Fruit fly (Drosophila melanogaster) whole organism, embryonic: ENCODE results near the gene galectin.

Experiments used
- Aef1 ChIP-seq: fragments of 200-800 bp; sonication (Bioruptor generic); IDR thresholded peaks from 3 replicates; pipeline ENCODE4 v1.3.6; 2022; ENCODE audit warnings: missing biosample characterization, missing genetic modification characterization
- Atf-2 ChIP-seq: fragments of 200-800 bp; sonication (Bioruptor generic); optimal IDR thresholded peaks from 2 replicates; lab custom pipeline; 2016; ENCODE audit warnings: missing biosample characterization, missing genetic modification characterization
- Atf3 ChIP-seq: fragments of 200-800 bp; sonication (Bioruptor generic); optimal IDR thresholded peaks from 3 replicates; lab custom pipeline; 2016; ENCODE audit warnings: missing biosample characterization, missing genetic modification characterization
- BtbVII ChIP-seq: fragments of 200-800 bp; sonication (Bioruptor generic); optimal IDR thresholded peaks from 3 replicates; lab custom pipeline; 2017; ENCODE audit warnings: missing biosample characterization, mild to moderate bottlenecking, missing genetic modification characterization
- CG10209 ChIP-seq: fragments of 200-800 bp; sonication (Bioruptor generic); optimal IDR thresholded peaks from 3 replicates; lab custom pipeline; 2017; ENCODE audit warnings: missing biosample characterization, mild to moderate bottlenecking, missing genetic modification characterization, missing genetic modification reagents
- CG10321 ChIP-seq: fragments of 200-800 bp; sonication (Bioruptor generic); IDR thresholded peaks from 2 replicates; pipeline ENCODE4 v1.3.6; 2022; ENCODE audit warnings: missing biosample characterization, missing genetic modification characterization
- CG11696 ChIP-seq: fragments of 200-800 bp; sonication (Bioruptor generic); IDR thresholded peaks from 2 replicates; pipeline ENCODE4 v1.3.6; 2022; ENCODE audit warnings: missing biosample characterization, missing genetic modification characterization
- CG13287 ChIP-seq: fragments of 200-800 bp; sonication (Bioruptor generic); IDR thresholded peaks from 2 replicates; pipeline ENCODE4 v1.3.6; 2022; ENCODE audit warnings: missing biosample characterization, missing genetic modification characterization; ENCODE audit not compliant: partially characterized antibody
- CG18599 ChIP-seq: fragments of 200-800 bp; sonication (Bioruptor generic); optimal IDR thresholded peaks from 3 replicates; lab custom pipeline; 2017; ENCODE audit warnings: missing biosample characterization, missing genetic modification characterization, mild to moderate bottlenecking, moderate library complexity, missing genetic modification reagents
- CG2199 ChIP-seq: fragments of 200-800 bp; sonication (Bioruptor generic); IDR thresholded peaks from 3 replicates; pipeline ENCODE4 v1.3.6; 2022; ENCODE audit warnings: missing biosample characterization, missing genetic modification characterization
- CG2875 ChIP-seq: fragments of 200-800 bp; sonication (Bioruptor generic); optimal IDR thresholded peaks from 2 replicates; lab custom pipeline; 2017; ENCODE audit warnings: missing biosample characterization, mild to moderate bottlenecking, missing genetic modification characterization, missing genetic modification reagents
- CG3065 ChIP-seq: fragments of 200-800 bp; sonication (Bioruptor generic); optimal IDR thresholded peaks from 2 replicates; lab custom pipeline; 2016; ENCODE audit warnings: missing biosample characterization, missing genetic modification characterization
- CG4404 ChIP-seq: fragments of 200-800 bp; sonication (Bioruptor generic); IDR thresholded peaks from 2 replicates; pipeline ENCODE4 v1.3.6; 2022; ENCODE audit warnings: missing biosample characterization, missing genetic modification characterization
- CG6791 ChIP-seq: fragments of 200-800 bp; sonication (Bioruptor generic); IDR thresholded peaks from 3 replicates; pipeline ENCODE4 v1.3.6; 2022; ENCODE audit warnings: missing biosample characterization, missing genetic modification characterization; ENCODE audit not compliant: partially characterized antibody
- CHES-1-like ChIP-seq: fragments of 200-800 bp; sonication (Bioruptor generic); optimal IDR thresholded peaks from 2 replicates; lab custom pipeline; 2016; ENCODE audit warnings: missing biosample characterization, missing genetic modification characterization
- Camta ChIP-seq: fragments of 200-800 bp; sonication (Bioruptor generic); optimal IDR thresholded peaks from 2 replicates; lab custom pipeline; 2016; ENCODE audit warnings: missing biosample characterization, missing genetic modification characterization
- CrebB ChIP-seq: fragments of 200-800 bp; sonication (Bioruptor generic); optimal IDR thresholded peaks from 3 replicates; lab custom pipeline; 2018; ENCODE audit warnings: missing biosample characterization, mild to moderate bottlenecking, missing genetic modification characterization
- Eip74EF ChIP-seq, 2 experiments: fragments of 200-800 bp in 1 of 2; fragments of >200 bp in 1 of 2; sonication (Bioruptor generic) in 1 of 2; optimal IDR thresholded peaks; 2 replicates each; lab custom pipeline; 2017 to 2019; ENCODE audit warnings: missing biosample characterization in 2 of 2, missing genetic modification characterization in 2 of 2, mild to moderate bottlenecking in 1 of 2, moderate library complexity in 1 of 2
- Elba2 ChIP-seq: fragments of 200-800 bp; sonication (Bioruptor generic); optimal IDR thresholded peaks from 3 replicates; lab custom pipeline; 2016; ENCODE audit warnings: missing biosample characterization, missing genetic modification characterization
- Ets65A ChIP-seq: fragments of 200-800 bp; sonication (Bioruptor generic); peaks from one replicate; lab custom pipeline; 2016; ENCODE audit warnings: missing biosample characterization, missing genetic modification characterization
- Hand ChIP-seq: fragments of 200-800 bp; sonication (Bioruptor generic); optimal IDR thresholded peaks from 2 replicates; lab custom pipeline; 2017; ENCODE audit warnings: mild to moderate bottlenecking, missing biosample characterization, missing genetic modification reagents, missing genetic modification characterization
- Hsf ChIP-seq: fragments of 200-800 bp; sonication (Bioruptor generic); optimal IDR thresholded peaks from 3 replicates; lab custom pipeline; 2016; ENCODE audit warnings: missing biosample characterization, missing genetic modification characterization
- Sry-δ ChIP-seq: fragments of 200-800 bp; sonication (Bioruptor generic); optimal IDR thresholded peaks from 2 replicates; lab custom pipeline; 2016; ENCODE audit warnings: missing biosample characterization, missing genetic modification characterization
- Usf ChIP-seq: fragments of 200-800 bp; sonication (Bioruptor generic); optimal IDR thresholded peaks from 2 replicates; lab custom pipeline; 2017; ENCODE audit warnings: missing genotype, missing biosample characterization, missing genetic modification characterization
- ab ChIP-seq: fragments of 200-800 bp; sonication (Bioruptor generic); optimal IDR thresholded peaks from 2 replicates; lab custom pipeline; 2016; ENCODE audit warnings: missing biosample characterization, missing genetic modification characterization
- amos ChIP-seq: fragments of 200-800 bp; sonication (Bioruptor generic); IDR thresholded peaks from 2 replicates; pipeline ENCODE4 v1.3.6; 2022; ENCODE audit warnings: missing biosample characterization, missing genetic modification characterization; ENCODE audit not compliant: partially characterized antibody
- ash1 ChIP-seq: fragments of 200-800 bp; sonication (Bioruptor generic); optimal IDR thresholded peaks from 2 replicates; lab custom pipeline; 2018; ENCODE audit warnings: missing biosample characterization, mild to moderate bottlenecking, missing genetic modification characterization
- croc ChIP-seq: fragments of 200-800 bp; sonication (Bioruptor generic); conservative IDR thresholded peaks from 3 replicates; pipeline ENCODE4 v1.3.6; 2022; ENCODE audit warnings: missing biosample characterization, missing genetic modification characterization
- crol ChIP-seq: fragments of 200-800 bp; sonication (Bioruptor generic); IDR thresholded peaks from 2 replicates; pipeline ENCODE4 v1.3.6; 2022; ENCODE audit warnings: missing biosample characterization, missing genetic modification characterization
- dimm ChIP-seq: fragments of 200-800 bp; sonication (Bioruptor generic); IDR thresholded peaks from 2 replicates; pipeline ENCODE4 v1.3.6; 2022; ENCODE audit warnings: missing biosample characterization, missing genetic modification characterization
- dm ChIP-seq: fragments of 200-800 bp; sonication (Bioruptor generic); optimal IDR thresholded peaks from 3 replicates; lab custom pipeline; 2016; ENCODE audit warnings: missing biosample characterization, missing genetic modification characterization
- ewg ChIP-seq: fragments of 200-800 bp; sonication (Bioruptor generic); optimal IDR thresholded peaks from 3 replicates; lab custom pipeline; 2017; ENCODE audit warnings: mild to moderate bottlenecking, missing biosample characterization, missing genetic modification reagents, missing genetic modification characterization
- gcm2 ChIP-seq: fragments of 200-800 bp; sonication (Bioruptor generic); optimal IDR thresholded peaks from 2 replicates; lab custom pipeline; 2016; ENCODE audit warnings: missing biosample characterization, missing genetic modification characterization
- insv ChIP-seq, 2 experiments: fragments of 200-800 bp; sonication (Bioruptor generic); optimal IDR thresholded peaks; 3 replicates each; lab custom pipeline; 2016 to 2018; ENCODE audit warnings: missing biosample characterization in 2 of 2, missing genetic modification characterization in 2 of 2
- kay ChIP-seq: fragments of 200-800 bp; sonication (Bioruptor generic); optimal IDR thresholded peaks from 2 replicates; lab custom pipeline; 2016; ENCODE audit warnings: missing biosample characterization, missing genetic modification characterization
- ken ChIP-seq: fragments of 200-800 bp; sonication (Bioruptor generic); IDR thresholded peaks from 3 replicates; pipeline ENCODE4 v1.3.6; 2022; ENCODE audit warnings: missing biosample characterization, missing genetic modification characterization
- lov ChIP-seq, 2 experiments: fragments of 200-800 bp in 1 of 2; fragments of >200 bp in 1 of 2; sonication (Bioruptor generic) in 1 of 2; IDR thresholded peaks in 1 of 2; optimal IDR thresholded peaks in 1 of 2; 2 replicates in 1 of 2; 3 replicates in 1 of 2; pipeline versions ENCODE4 v1.3.6 to Lab custom; 2017 to 2022; ENCODE audit warnings: missing biosample characterization in 1 of 2, missing genetic modification characterization in 1 of 2
- org-1 ChIP-seq: fragments of 200-800 bp; sonication (Bioruptor generic); optimal IDR thresholded peaks from 2 replicates; lab custom pipeline; 2017; ENCODE audit warnings: missing biosample characterization, missing genetic modification characterization
- prd ChIP-seq, 3 experiments: fragments of >200 bp in 2 of 3; fragments of 200-800 bp in 1 of 3; sonication (Bioruptor generic) in 1 of 3; optimal IDR thresholded peaks in 2 of 3; IDR thresholded peaks in 1 of 3; 2 replicates in 2 of 3; 3 replicates in 1 of 3; pipeline versions ENCODE4 v1.3.6 to Lab custom; 2017 to 2022; ENCODE audit warnings: missing biosample characterization in 1 of 3, missing genetic modification characterization in 1 of 3
- salm ChIP-seq: fragments of 200-800 bp; sonication (Bioruptor generic); optimal IDR thresholded peaks from 2 replicates; lab custom pipeline; 2018; ENCODE audit warnings: missing biosample characterization, mild to moderate bottlenecking, missing genetic modification characterization
- schlank ChIP-seq: fragments of 200-800 bp; sonication (Bioruptor generic); optimal IDR thresholded peaks from 2 replicates; lab custom pipeline; 2018; ENCODE audit warnings: missing biosample characterization, mild to moderate bottlenecking, missing genetic modification characterization
- tna ChIP-seq: fragments of 200-800 bp; sonication (Bioruptor generic); IDR thresholded peaks from 2 replicates; pipeline ENCODE4 v1.3.6; 2022; ENCODE audit warnings: missing biosample characterization, missing genetic modification characterization; ENCODE audit not compliant: partially characterized antibody
- toy ChIP-seq: fragments of 200-800 bp; sonication (Bioruptor generic); IDR thresholded peaks from 2 replicates; pipeline ENCODE4 v1.3.6; 2022; ENCODE audit warnings: missing biosample characterization, missing genetic modification characterization
- trem ChIP-seq: fragments of 200-800 bp; optimal IDR thresholded peaks from 3 replicates; lab custom pipeline; 2019; ENCODE audit warnings: missing biosample characterization, mild to moderate bottlenecking, missing genetic modification characterization, moderate library complexity
- twi ChIP-seq: fragments of 200-800 bp; optimal IDR thresholded peaks from 2 replicates; lab custom pipeline; 2019; ENCODE audit warnings: missing biosample characterization, mild to moderate bottlenecking, missing genetic modification characterization, moderate library complexity
- vfl ChIP-seq: fragments of 200-800 bp; sonication (Bioruptor generic); optimal IDR thresholded peaks from 2 replicates; lab custom pipeline; 2016; ENCODE audit warnings: missing biosample characterization, missing genetic modification characterization
- wek ChIP-seq: fragments of 200-800 bp; sonication (Bioruptor generic); optimal IDR thresholded peaks from 3 replicates; lab custom pipeline; 2018; ENCODE audit warnings: missing biosample characterization, mild to moderate bottlenecking, missing genetic modification characterization, moderate library complexity
- wor ChIP-seq: fragments of 200-800 bp; sonication (Bioruptor generic); IDR thresholded peaks from 2 replicates; pipeline ENCODE4 v1.3.6; 2022; ENCODE audit warnings: missing biosample characterization, missing genetic modification characterization

Gene galectin

dm6 chr2L:76048-76447, 4.5 kb downstream of the galectin start, which contains the start of gene CG11374:
TSS of gene CG11374 (plus strand) at chr2L:76348.
- TF ChIP-seq salm (no peak), gcm2 (GFP tag; lab: Kevin White, UChicago) (no peak), Hsf (GFP tag; lab: Kevin White, UChicago) (no peak), ewg (no peak), crol (GFP tag; lab: Robert Waterston, UW) (no peak), kay (GFP tag; lab: Kevin White, UChicago) (no peak), CG13287 (no peak), twi (tag; lab: Kevin White, UChicago) (no peak), Elba2 (GFP tag; lab: Kevin White, UChicago) (no peak), vfl (GFP tag; lab: Kevin White, UChicago) (no peak), BtbVII (GFP tag; lab: Kevin White, UChicago) (no peak), ken (GFP tag; lab: Robert Waterston, UW) (no peak)
- TF ChIP-seq, all 482 proteins: peak for 0

dm6 chr2L:78828-79227, 7.3 kb downstream of the galectin start:
- no peak for TF ChIP-seq trem
- no peak for TF ChIP-seq lov (optimal IDR thresholded peaks at IDR 0.05; lab: Kevin White, UChicago)
- 0 out of 3 replicates have a peak, but pooled peaks have one; percentile 28 for TF ChIP-seq lov (GFP tag; IDR thresholded peaks at IDR 0.05; lab: Robert Waterston, UW)
- TF ChIP-seq CG6791, result no peak
- peak; percentile 4 for TF ChIP-seq Ets65A (GFP tag; lab: Kevin White, UChicago)
- no peak for TF ChIP-seq prd (optimal IDR thresholded peaks at IDR 0.05; lab: Kevin White, UChicago)
- TF ChIP-seq prd (GFP tag; IDR thresholded peaks at IDR 0.05; lab: Robert Waterston, UW), result no peak
- no peak for TF ChIP-seq Atf3
- TF ChIP-seq dimm, result no peak
- 0 out of 3 replicates have a peak, but pooled peaks have one; percentile 77 for TF ChIP-seq CG2199
- TF ChIP-seq CG10209 (GFP tag; lab: Kevin White, UChicago), result no peak

- TF ChIP-seq Eip74EF (GFP tag; optimal IDR thresholded peaks at IDR 0.05; lab: Kevin White, UChicago) (peak in 1 of 2 experiments; percentile 46), amos (GFP tag; lab: Robert Waterston, UW) (no peak), org-1 (GFP tag; lab: Kevin White, UChicago) (peak; percentile 61), ash1 (GFP tag; lab: Kevin White, UChicago) (no peak), toy (no peak), insv (GFP tag; optimal IDR thresholded peaks at IDR 0.05; lab: Kevin White, UChicago) (peak in 1 of 2 experiments; percentile 5), wor (no peak), Camta (GFP tag; lab: Kevin White, UChicago) (peak; percentile 1), CrebB (tag; lab: Kevin White, UChicago) (peak; percentile 55), ab (GFP tag; lab: Kevin White, UChicago) (no peak), CG2875 (peak; percentile 66), schlank (peak; percentile 12), CG4404 (GFP tag; lab: Robert Waterston, UW) (no peak), tna (no peak), lov (optimal IDR thresholded peaks at IDR 0.05; lab: Kevin White, UChicago) (no peak), lov (GFP tag; IDR thresholded peaks at IDR 0.05; lab: Robert Waterston, UW) (0 out of 3 replicates have a peak, but pooled peaks have one; percentile 35), CG3065 (GFP tag; lab: Kevin White, UChicago) (no peak), Hand (GFP tag; lab: Kevin White, UChicago) (peak; percentile 14), dm (GFP tag; lab: Kevin White, UChicago) (no peak), Usf (GFP tag; lab: Kevin White, UChicago) (no peak), Sry-δ (GFP tag; lab: Kevin White, UChicago) (no peak), CG18599 (peak; percentile 74), CHES-1-like (GFP tag; lab: Kevin White, UChicago) (no peak), CG11696 (GFP tag; lab: Robert Waterston, UW) (no peak), Aef1 (GFP tag; lab: Robert Waterston, UW) (no peak), CG10321 (no peak), croc (no peak), Atf-2 (no peak), wek (GFP tag; lab: Kevin White, UChicago) (peak; percentile 79)
Measured at dm6 chr2L:81198-81597, 9.6 kb downstream of the galectin start.
